Fruit fly (Drosophila melanogaster) Kc167 (cell line): ENCODE measurements around the gene CG13933.

Experiments
- Sin3A ChIP-seq: fragments of >200 bp; optimal IDR thresholded peaks from 2 replicates; lab custom pipeline; 2018; ENCODE audit warnings: missing external identifiers
- h ChIP-seq: fragments of >200 bp; optimal IDR thresholded peaks from 3 replicates; lab custom pipeline; 2018; ENCODE audit warnings: missing external identifiers
- insv ChIP-seq: fragments of >200 bp; optimal IDR thresholded peaks from 3 replicates; lab custom pipeline; 2018; ENCODE audit warnings: missing external identifiers

DNA sequence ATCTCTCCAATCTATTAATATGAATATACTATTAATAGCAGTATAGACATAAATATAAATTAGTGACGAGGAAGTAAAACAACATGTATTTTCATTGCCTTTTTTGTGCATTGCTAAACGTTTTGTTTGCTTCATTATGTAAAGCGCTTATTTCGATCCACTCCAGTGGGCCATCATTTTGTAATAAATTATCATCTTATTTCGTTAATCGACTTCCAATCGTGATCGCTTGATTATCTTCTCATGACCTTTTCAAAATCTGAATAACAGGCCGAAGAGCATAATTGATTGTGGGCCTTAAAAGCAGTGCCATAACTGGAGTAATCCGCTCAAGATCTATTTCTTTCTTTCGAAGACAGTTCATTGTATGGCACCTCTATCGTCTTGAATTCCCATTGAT, 42.5 kb upstream of the CG13933 start:
- TF ChIP-seq h (lab: Kevin White, UChicago), result no peak
- no peak for TF ChIP-seq insv (lab: Kevin White, UChicago)
- TF ChIP-seq Sin3A (lab: Kevin White, UChicago), result no peak
